Fruit fly (Drosophila melanogaster) whole organism, prepupa: ENCODE results near the gene CG44774.

Experiments used
- Blimp-1 ChIP-seq: fragments of 200-800 bp; sonication (Bioruptor generic); optimal IDR thresholded peaks from 3 replicates; lab custom pipeline; 2017; ENCODE audit warnings: missing biosample characterization, missing genetic modification characterization, mild to moderate bottlenecking, moderate library complexity, missing genetic modification reagents
- CG10631 ChIP-seq: fragments of 200-800 bp; sonication (Bioruptor generic); optimal IDR thresholded peaks from 2 replicates; lab custom pipeline; 2016; ENCODE audit warnings: missing biosample characterization, missing genetic modification characterization
- CG10669 ChIP-seq: fragments of 200-800 bp; sonication (Bioruptor generic); optimal IDR thresholded peaks from 3 replicates; lab custom pipeline; 2018; ENCODE audit warnings: missing biosample characterization, mild to moderate bottlenecking, missing genetic modification characterization, moderate library complexity
- CG11294 ChIP-seq: fragments of 200-800 bp; sonication (Bioruptor generic); IDR thresholded peaks from 2 replicates; pipeline ENCODE4 v1.3.6; 2022; ENCODE audit warnings: missing biosample characterization, missing genetic modification characterization
- CG11762 ChIP-seq: fragments of 200-800 bp; sonication (Bioruptor generic); optimal IDR thresholded peaks from 3 replicates; lab custom pipeline; 2016; ENCODE audit warnings: missing biosample characterization, missing genetic modification characterization; ENCODE audit not compliant: insufficient read depth
- CG1621 ChIP-seq: fragments of 200-800 bp; sonication (Bioruptor generic); optimal IDR thresholded peaks from 3 replicates; lab custom pipeline; 2018; ENCODE audit warnings: missing biosample characterization, mild to moderate bottlenecking, missing genetic modification characterization
- CG3032 ChIP-seq: fragments of 200-800 bp; optimal IDR thresholded peaks from 2 replicates; lab custom pipeline; 2019; ENCODE audit warnings: missing biosample characterization, mild to moderate bottlenecking, missing genetic modification characterization, moderate library complexity
- CG32006 ChIP-seq: fragments of 200-800 bp; sonication (Bioruptor generic); optimal IDR thresholded peaks from 3 replicates; lab custom pipeline; 2017; ENCODE audit warnings: missing biosample characterization, mild to moderate bottlenecking, missing genetic modification characterization
- CG34406 ChIP-seq: fragments of 200-800 bp; sonication (Bioruptor generic); optimal IDR thresholded peaks from 3 replicates; lab custom pipeline; 2016; ENCODE audit warnings: missing biosample characterization, missing genetic modification characterization
- CG3919 ChIP-seq: fragments of 200-800 bp; sonication (Bioruptor generic); optimal IDR thresholded peaks from 3 replicates; lab custom pipeline; 2016; ENCODE audit warnings: missing biosample characterization, missing genetic modification characterization
- CG4318 ChIP-seq: fragments of 200-800 bp; sonication (Bioruptor generic); optimal IDR thresholded peaks from 3 replicates; lab custom pipeline; 2017; ENCODE audit warnings: missing biosample characterization, mild to moderate bottlenecking, missing genetic modification characterization
- CG6163 ChIP-seq: fragments of 200-800 bp; sonication (Bioruptor generic); IDR thresholded peaks from 3 replicates; pipeline ENCODE4 v1.3.6; 2022; ENCODE audit warnings: missing biosample characterization, missing genetic modification characterization
- CG6276 ChIP-seq: fragments of 200-800 bp; sonication (Bioruptor generic); optimal IDR thresholded peaks from 2 replicates; lab custom pipeline; 2017; ENCODE audit warnings: missing biosample characterization, mild to moderate bottlenecking, missing genetic modification characterization
- CG6792 ChIP-seq: fragments of 200-800 bp; sonication (Bioruptor generic); optimal IDR thresholded peaks from 3 replicates; lab custom pipeline; 2016; ENCODE audit warnings: missing biosample characterization, missing genetic modification characterization
- CG6808 ChIP-seq: fragments of 200-800 bp; sonication (Bioruptor generic); optimal IDR thresholded peaks from 3 replicates; lab custom pipeline; 2017; ENCODE audit warnings: missing biosample characterization, missing genetic modification characterization, mild to moderate bottlenecking, moderate library complexity, missing genetic modification reagents
- CG6854 ChIP-seq: fragments of 200-800 bp; sonication (Bioruptor generic); optimal IDR thresholded peaks from 2 replicates; lab custom pipeline; 2017; ENCODE audit warnings: missing biosample characterization, mild to moderate bottlenecking, missing genetic modification characterization
- CG7368 ChIP-seq: fragments of 200-800 bp; sonication (Bioruptor generic); optimal IDR thresholded peaks from 3 replicates; lab custom pipeline; 2016; ENCODE audit warnings: missing biosample characterization, missing genetic modification characterization
- CG8119 ChIP-seq: fragments of 200-800 bp; sonication (Bioruptor generic); IDR thresholded peaks from 3 replicates; pipeline ENCODE4 v1.3.6; 2022; ENCODE audit warnings: missing biosample characterization, missing genetic modification characterization
- CG8319 ChIP-seq: fragments of 200-800 bp; sonication (Bioruptor generic); optimal IDR thresholded peaks from 3 replicates; lab custom pipeline; 2016; ENCODE audit warnings: missing biosample characterization, missing genetic modification characterization
- CG8632 ChIP-seq: fragments of 200-800 bp; sonication (Bioruptor generic); optimal IDR thresholded peaks from 3 replicates; lab custom pipeline; 2016; ENCODE audit warnings: missing biosample characterization, missing genetic modification characterization
- CG9139 ChIP-seq: fragments of 200-800 bp; sonication (Bioruptor generic); optimal IDR thresholded peaks from 3 replicates; lab custom pipeline; 2017; ENCODE audit warnings: missing biosample characterization, mild to moderate bottlenecking, missing genetic modification characterization
- Eip78C ChIP-seq: fragments of 200-800 bp; sonication (Bioruptor generic); peaks from one replicate; lab custom pipeline; 2016; ENCODE audit warnings: missing biosample characterization, missing genetic modification characterization
- Ets21C ChIP-seq: fragments of 200-800 bp; sonication (Bioruptor generic); optimal IDR thresholded peaks from 3 replicates; lab custom pipeline; 2016; ENCODE audit warnings: missing biosample characterization, missing genetic modification characterization
- Ets96B ChIP-seq: fragments of 200-800 bp; optimal IDR thresholded peaks from 2 replicates; lab custom pipeline; 2019; ENCODE audit warnings: missing biosample characterization, mild to moderate bottlenecking, missing genetic modification characterization, moderate library complexity
- Gug ChIP-seq: fragments of 200-800 bp; sonication (Bioruptor generic); IDR thresholded peaks from 2 replicates; pipeline ENCODE4 v1.3.6; 2022; ENCODE audit warnings: missing biosample characterization, missing genetic modification characterization
- Hr38 ChIP-seq: sonication (Bioruptor generic); optimal IDR thresholded peaks from 2 replicates; lab custom pipeline; 2016; ENCODE audit warnings: missing biosample characterization, missing genetic modification characterization
- Hr39 ChIP-seq: fragments of 200-800 bp; sonication (Bioruptor generic); optimal IDR thresholded peaks from 2 replicates; lab custom pipeline; 2016; ENCODE audit warnings: missing biosample characterization, missing genetic modification characterization
- Hr4 ChIP-seq: fragments of 200-800 bp; sonication (Bioruptor generic); optimal IDR thresholded peaks from 3 replicates; lab custom pipeline; 2016; ENCODE audit warnings: missing biosample characterization, missing genetic modification characterization
- Lpt ChIP-seq: fragments of 200-800 bp; sonication (Bioruptor generic); optimal IDR thresholded peaks from 3 replicates; lab custom pipeline; 2016; ENCODE audit warnings: missing biosample characterization, missing genetic modification characterization
- Met ChIP-seq: fragments of 200-800 bp; sonication (Bioruptor generic); optimal IDR thresholded peaks from 3 replicates; lab custom pipeline; 2016; ENCODE audit warnings: missing biosample characterization, missing genetic modification characterization
- Smox ChIP-seq: fragments of 200-800 bp; sonication (Bioruptor generic); optimal IDR thresholded peaks from 3 replicates; lab custom pipeline; 2016; ENCODE audit warnings: missing biosample characterization, missing genetic modification characterization
- Sox14 ChIP-seq: fragments of 200-800 bp; sonication (Bioruptor generic); optimal IDR thresholded peaks from 3 replicates; lab custom pipeline; 2016; ENCODE audit warnings: missing biosample characterization, missing genetic modification characterization
- Sox15 ChIP-seq: fragments of 200-800 bp; sonication (Bioruptor generic); optimal IDR thresholded peaks from 3 replicates; lab custom pipeline; 2016; ENCODE audit warnings: missing biosample characterization, missing genetic modification characterization
- achi ChIP-seq: fragments of 200-800 bp; sonication (Bioruptor generic); optimal IDR thresholded peaks from 3 replicates; lab custom pipeline; 2016; ENCODE audit warnings: missing biosample characterization, missing genetic modification characterization
- acj6 ChIP-seq: fragments of 200-800 bp; sonication (Bioruptor generic); optimal IDR thresholded peaks from 3 replicates; lab custom pipeline; 2016; ENCODE audit warnings: missing biosample characterization, missing genetic modification characterization
- cyc ChIP-seq: fragments of 200-800 bp; sonication (Bioruptor generic); optimal IDR thresholded peaks from 3 replicates; lab custom pipeline; 2016; ENCODE audit warnings: missing biosample characterization, missing genetic modification characterization
- dac ChIP-seq: fragments of 200-800 bp; sonication (Bioruptor generic); optimal IDR thresholded peaks from 2 replicates; lab custom pipeline; 2017; ENCODE audit warnings: missing biosample characterization, mild to moderate bottlenecking, missing genetic modification characterization
- dsx ChIP-seq: fragments of 200-800 bp; optimal IDR thresholded peaks from 3 replicates; lab custom pipeline; 2019; ENCODE audit warnings: missing biosample characterization, mild to moderate bottlenecking, missing genetic modification characterization, moderate library complexity; ENCODE audit not compliant: poor library complexity, severe bottlenecking
- eg ChIP-seq: fragments of 200-800 bp; sonication (Bioruptor generic); IDR thresholded peaks from 3 replicates; pipeline ENCODE4 v1.3.6; 2022; ENCODE audit warnings: missing biosample characterization, missing genetic modification characterization
- esn ChIP-seq: fragments of 200-800 bp; sonication (Bioruptor generic); optimal IDR thresholded peaks from 2 replicates; lab custom pipeline; 2016; ENCODE audit warnings: missing biosample characterization, mild to moderate bottlenecking, missing genetic modification characterization, moderate library complexity
- fd59A ChIP-seq: fragments of 200-800 bp; sonication (Bioruptor generic); optimal IDR thresholded peaks from 2 replicates; lab custom pipeline; 2017; ENCODE audit warnings: missing biosample characterization, mild to moderate bottlenecking, missing genetic modification characterization, missing genetic modification reagents
- fd85E ChIP-seq: fragments of 200-800 bp; sonication (Bioruptor generic); optimal IDR thresholded peaks from 3 replicates; lab custom pipeline; 2016; ENCODE audit warnings: missing biosample characterization, missing genetic modification characterization
- fkh ChIP-seq: fragments of 200-800 bp; sonication (Bioruptor generic); optimal IDR thresholded peaks from 3 replicates; lab custom pipeline; 2017; ENCODE audit warnings: missing biosample characterization, mild to moderate bottlenecking, missing genetic modification characterization, moderate library complexity
- lz ChIP-seq: fragments of 200-800 bp; sonication (Bioruptor generic); optimal IDR thresholded peaks from 3 replicates; lab custom pipeline; 2016; ENCODE audit warnings: missing biosample characterization, missing genetic modification characterization
- net ChIP-seq: fragments of 200-800 bp; sonication (Bioruptor generic); optimal IDR thresholded peaks from 3 replicates; lab custom pipeline; 2016; ENCODE audit warnings: missing biosample characterization, missing genetic modification characterization
- pdm3 ChIP-seq: fragments of 200-800 bp; sonication (Bioruptor generic); optimal IDR thresholded peaks from 3 replicates; lab custom pipeline; 2016; ENCODE audit warnings: missing biosample characterization, missing genetic modification characterization
- salr ChIP-seq, 2 experiments: fragments of 200-800 bp; sonication (Bioruptor generic); optimal IDR thresholded peaks; 3 replicates each; lab custom pipeline; 2016 to 2018; ENCODE audit warnings: missing biosample characterization in 2 of 2, missing genetic modification characterization in 2 of 2, mild to moderate bottlenecking in 1 of 2
- spab ChIP-seq: fragments of 200-800 bp; sonication (Bioruptor generic); optimal IDR thresholded peaks from 2 replicates; lab custom pipeline; 2017; ENCODE audit warnings: missing biosample characterization, mild to moderate bottlenecking, missing genetic modification characterization, missing genetic modification reagents
- svp ChIP-seq: fragments of 200-800 bp; sonication (Bioruptor generic); peaks from one replicate; lab custom pipeline; 2016; ENCODE audit warnings: missing biosample characterization, missing genetic modification characterization
- topi ChIP-seq: fragments of 200-800 bp; sonication (Bioruptor generic); optimal IDR thresholded peaks from 3 replicates; lab custom pipeline; 2016; ENCODE audit warnings: missing biosample characterization, missing genetic modification characterization

Gene CG44774

DNA sequence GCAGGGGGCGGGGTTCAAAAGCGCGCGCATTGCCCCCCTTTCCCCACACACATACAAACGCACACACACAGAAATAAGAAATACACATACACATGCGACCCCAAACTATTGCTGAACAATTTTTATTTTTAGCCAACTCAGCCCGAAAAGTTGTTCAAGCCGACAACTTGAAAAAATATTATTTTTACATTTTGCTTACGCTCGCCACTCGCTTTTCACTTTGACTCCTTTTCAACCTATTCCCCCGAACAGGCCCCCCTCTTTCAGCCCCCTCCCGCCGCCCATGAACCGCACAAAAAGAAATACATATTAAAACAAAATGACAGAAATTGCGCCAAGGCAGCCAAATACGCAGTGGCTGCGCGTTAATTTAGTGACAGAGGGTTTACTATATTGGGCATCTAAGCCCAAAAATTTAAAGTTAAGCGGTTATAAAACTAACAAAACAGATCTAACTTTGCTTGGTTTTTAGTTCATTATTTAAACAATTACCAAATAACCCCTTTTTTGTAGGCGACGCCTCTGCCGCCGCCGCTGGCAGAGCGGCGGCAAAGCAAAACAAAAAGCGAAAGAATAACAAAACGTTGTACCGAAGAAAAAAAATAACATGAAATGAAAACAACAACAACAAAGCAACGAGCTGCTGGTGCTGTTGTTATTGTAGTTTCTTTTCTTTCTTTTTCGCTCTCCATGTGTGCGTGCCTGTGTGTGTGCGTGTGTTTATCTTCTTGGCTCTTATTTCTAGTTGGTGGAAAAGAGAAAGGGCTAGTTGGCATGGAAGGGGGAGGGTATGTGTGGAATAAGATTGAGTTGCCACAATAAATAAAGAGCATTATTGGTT is 27.7 kb downstream of the CG44774 start:
- TF ChIP-seq Hr39 (peak; percentile 100), CG32006 (GFP tag; lab: Kevin White, UChicago) (peak; percentile 100), CG6854 (GFP tag; lab: Kevin White, UChicago) (peak; percentile 100), acj6 (GFP tag; lab: Kevin White, UChicago) (peak; percentile 100), CG8632 (peak; percentile 100), Met (GFP tag; lab: Kevin White, UChicago) (peak; percentile 100), CG6792 (GFP tag; lab: Kevin White, UChicago) (peak; percentile 100), CG9139 (peak; percentile 100), topi (GFP tag; lab: Kevin White, UChicago) (peak; percentile 100), spab (GFP tag; lab: Kevin White, UChicago) (peak; percentile 100), Hr4 (peak; percentile 100), dsx (GFP tag; lab: Kevin White, UChicago) (peak; percentile 100), CG4318 (GFP tag; lab: Kevin White, UChicago) (peak; percentile 100), lz (GFP tag; lab: Kevin White, UChicago) (peak; percentile 100), cyc (GFP tag; lab: Kevin White, UChicago) (peak; percentile 100), Sox14 (peak; percentile 100), fd85E (GFP tag; lab: Kevin White, UChicago) (peak; percentile 99), Hr38 (GFP tag; lab: Kevin White, UChicago) (peak; percentile 96), Smox (GFP tag; lab: Kevin White, UChicago) (peak; percentile 100), CG10669 (peak; percentile 100), Eip78C (peak; percentile 100), Gug (GFP tag; lab: Robert Waterston, UW) (peak; percentile 100), dac (peak; percentile 100), salr (GFP tag; optimal IDR thresholded peaks at IDR 0.05; lab: Kevin White, UChicago) (peak; percentile 100), Sox15 (GFP tag; lab: Kevin White, UChicago) (peak; percentile 100), CG7368 (GFP tag; lab: Kevin White, UChicago) (peak; percentile 100), net (peak; percentile 100), Ets96B (tag; lab: Kevin White, UChicago) (peak; percentile 100), CG8319 (peak; percentile 100), fd59A (peak; percentile 100), CG3919 (GFP tag; lab: Kevin White, UChicago) (peak; percentile 100), esn (GFP tag; lab: Kevin White, UChicago) (peak; percentile 100), svp (GFP tag; lab: Kevin White, UChicago) (peak; percentile 100), eg (GFP tag; lab: Robert Waterston, UW) (peak; percentile 100), fkh (peak; percentile 97), Blimp-1 (GFP tag; lab: Kevin White, UChicago) (peak; percentile 99), Ets21C (peak; percentile 100), CG8119 (GFP tag; lab: Robert Waterston, UW) (peak; percentile 100), pdm3 (peak; percentile 100), CG6163 (peak; percentile 100), CG34406 (GFP tag; lab: Kevin White, UChicago) (peak; percentile 100), Lpt (peak; percentile 100), CG10631 (GFP tag; lab: Kevin White, UChicago) (peak; percentile 100), CG11294 (GFP tag; lab: Robert Waterston, UW) (peak; percentile 99), CG6808 (peak; percentile 99), CG1621 (tag; lab: Kevin White, UChicago) (peak; percentile 100), achi (GFP tag; lab: Kevin White, UChicago) (peak; percentile 99), CG3032 (tag; lab: Kevin White, UChicago) (peak; percentile 100), CG6276 (peak; percentile 100), CG11762 (peak; percentile 100)
